Worm (Caenorhabditis elegans): ENCODE measurements around the gene tbc-14.
A peak's percentile ranks its signal among the peaks of the same experiment; 100 is the strongest.

The tbc-14 gene

ce11 chrII:13491254-13491889, 44.0 kb upstream of the tbc-14 start, which contains the start of gene alh-7:
Gene alh-7 (minus strand): TSS chrII:13491786.
- no peak for TF ChIP-seq mls-2 (tag; optimal IDR thresholded peaks at IDR 0.05)
- TF ChIP-seq tbx-8 (GFP tag; optimal IDR thresholded peaks at IDR 0.05), result no peak
- no peak for TF ChIP-seq elt-1 (tag; optimal IDR thresholded peaks at IDR 0.05; ENCODE audit: borderline replicate concordance, insufficient read depth)
- TF ChIP-seq sem-2 (GFP tag; optimal IDR thresholded peaks at IDR 0.05), result no peak
- TF ChIP-seq nhr-12 (tag; optimal IDR thresholded peaks at IDR 0.05), result no peak
- no peak for TF ChIP-seq nhr-28 (tag; optimal IDR thresholded peaks at IDR 0.05)
- no peak for TF ChIP-seq nhr-237 (tag; optimal IDR thresholded peaks at IDR 0.05)
- TF ChIP-seq mab-5 (tag; optimal IDR thresholded peaks at IDR 0.05), result no peak
- no peak for TF ChIP-seq lin-32 (GFP tag; optimal IDR thresholded peaks at IDR 0.05)
- no peak for TF ChIP-seq bed-3 (GFP tag; optimal IDR thresholded peaks at IDR 0.05)
- no peak for TF ChIP-seq M03D4.4 (tag; optimal IDR thresholded peaks at IDR 0.05)
- TF ChIP-seq lin-13 (tag; optimal IDR thresholded peaks at IDR 0.05), result no peak

- TF ChIP-seq tbx-8 (GFP tag; optimal IDR thresholded peaks at IDR 0.05) (no peak), blmp-1 (tag; optimal IDR thresholded peaks at IDR 0.05) (no peak), lin-13 (tag; optimal IDR thresholded peaks at IDR 0.05) (no peak), flh-1 (GFP tag; optimal IDR thresholded peaks at IDR 0.05) (no peak)
Observed at ce11 chrII:13489896-13490295, 42.5 kb upstream of the tbc-14 start.

- TF ChIP-seq nhr-237 (tag; optimal IDR thresholded peaks at IDR 0.05) (no peak), drap-1 (GFP tag; optimal IDR thresholded peaks at IDR 0.05) (no peak), M03D4.4 (tag; optimal IDR thresholded peaks at IDR 0.05) (no peak), unc-120 (tag; optimal IDR thresholded peaks at IDR 0.05; ENCODE audit: poor library complexity, severe bottlenecking) (no peak), lsy-2 (tag; optimal IDR thresholded peaks at IDR 0.05) (no peak), lin-32 (GFP tag; optimal IDR thresholded peaks at IDR 0.05) (no peak), nhr-12 (tag; optimal IDR thresholded peaks at IDR 0.05) (no peak), cnd-1 (tag; optimal IDR thresholded peaks at IDR 0.05) (no peak), zip-8 (tag; optimal IDR thresholded peaks at IDR 0.05) (no peak)
Observed at ce11 chrII:13487563-13487962, 40.2 kb upstream of the tbc-14 start.

ce11 chrII:13485119-13485518, 37.7 kb upstream of the tbc-14 start:
- TF ChIP-seq M03D4.4 (tag; optimal IDR thresholded peaks at IDR 0.05) (no peak), cnd-1 (tag; optimal IDR thresholded peaks at IDR 0.05) (no peak), ztf-11 (tag; optimal IDR thresholded peaks at IDR 0.05) (no peak), lin-13 (tag; optimal IDR thresholded peaks at IDR 0.05) (no peak), ceh-39 (tag; optimal IDR thresholded peaks at IDR 0.05) (no peak)

- no peak for TF ChIP-seq blmp-1 (tag; optimal IDR thresholded peaks at IDR 0.05)
Observed at ce11 chrII:13484108-13484507, 36.7 kb upstream of the tbc-14 start.

DNA sequence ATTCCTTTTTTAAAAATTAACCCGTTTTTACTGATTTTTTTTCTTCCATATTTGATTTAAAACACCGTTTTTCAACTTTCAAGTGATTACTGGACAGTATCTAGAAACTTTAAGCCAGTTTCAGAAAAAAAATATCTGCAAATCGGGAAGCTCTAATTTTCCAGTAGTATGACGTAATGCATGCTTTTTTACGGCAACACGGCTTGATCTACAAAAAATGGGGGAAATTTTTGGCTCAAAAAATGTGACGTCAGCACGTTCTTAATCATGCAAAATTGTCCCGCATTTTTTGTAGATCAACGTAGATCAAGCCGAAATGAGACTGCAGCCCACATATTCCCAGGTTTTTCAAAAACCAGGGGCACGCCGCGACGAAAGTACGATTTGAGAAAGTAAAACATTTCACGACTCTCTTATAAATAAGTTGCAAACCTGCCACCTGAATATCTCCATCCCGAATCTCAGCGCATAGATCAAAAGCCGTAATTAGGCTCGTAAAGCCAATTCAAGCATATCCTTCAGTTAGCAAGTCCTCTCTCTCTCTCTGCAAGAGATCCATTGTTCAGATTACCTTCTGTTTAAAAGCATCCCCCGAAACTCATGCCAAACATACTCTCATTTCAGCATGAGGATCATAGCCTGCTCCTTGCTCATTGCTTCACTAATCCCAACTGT, 34.5 kb upstream of the tbc-14 start, which contains the start of gene E01G4.6:
Gene E01G4.6 (plus strand): TSS at position 625 of the 675 bp plus-strand sequence.
- peak; percentile 68 for TF ChIP-seq zip-8 (tag; optimal IDR thresholded peaks at IDR 0.05)
- no peak for TF ChIP-seq ceh-43 (GFP tag; optimal IDR thresholded peaks at IDR 0.05)

- TF ChIP-seq mls-2 (tag; optimal IDR thresholded peaks at IDR 0.05), result no peak
Observed at ce11 chrII:13479424-13479823, 32.0 kb upstream of the tbc-14 start.

ce11 chrII:13477230-13477629, 29.8 kb upstream of the tbc-14 start:
- TF ChIP-seq mep-1 (tag; optimal IDR thresholded peaks at IDR 0.05) (peak; percentile 41), ces-1 (GFP tag; optimal IDR thresholded peaks at IDR 0.05) (peak; percentile 30), pha-4 (tag; optimal IDR thresholded peaks at IDR 0.05) (no peak), lsy-2 (tag; optimal IDR thresholded peaks at IDR 0.05) (peak; percentile 32), cnd-1 (tag; optimal IDR thresholded peaks at IDR 0.05) (no peak), sptf-1 (tag; optimal IDR thresholded peaks at IDR 0.05) (peak; percentile 28), mls-2 (tag; optimal IDR thresholded peaks at IDR 0.05) (no peak), tbx-8 (GFP tag; optimal IDR thresholded peaks at IDR 0.05) (no peak), blmp-1 (tag; optimal IDR thresholded peaks at IDR 0.05) (no peak), zip-8 (tag; optimal IDR thresholded peaks at IDR 0.05) (no peak), M03D4.4 (tag; optimal IDR thresholded peaks at IDR 0.05) (peak; percentile 8)
